Worm (Caenorhabditis elegans) whole organism, L4 larva: ENCODE measurements around the gene cyp-33C4.

Source experiments
- D1046.2 ChIP-seq: fragments of 200-800 bp; sonication (Bioruptor generic); IDR thresholded peaks from 2 replicates; pipeline ENCODE4 v1.3.6; 2022; ENCODE audit warnings: missing genetic modification characterization, missing compliant biosample characterization
- F37D6.2 ChIP-seq: sonication (generic microtip); optimal IDR thresholded peaks from 2 replicates; lab custom pipeline; 2016; ENCODE audit warnings: mild to moderate bottlenecking, missing genetic modification characterization, missing compliant biosample characterization
- Y48G9A.11 ChIP-seq: fragments of 200-800 bp; sonication (Bioruptor generic); IDR thresholded peaks from 2 replicates; pipeline ENCODE4 v1.3.6; 2022; ENCODE audit warnings: missing genetic modification reagents, missing genetic modification characterization, missing compliant biosample characterization
- ZK337.2 ChIP-seq: fragments of 200-800 bp; sonication (Bioruptor generic); IDR thresholded peaks from 2 replicates; pipeline ENCODE4 v1.3.6; 2022; ENCODE audit warnings: missing genetic modification reagents, missing genetic modification characterization, missing compliant biosample characterization
- aha-1 ChIP-seq: fragments of 150-350 bp; peaks from one replicate; lab custom pipeline; 2014; ENCODE audit warnings: missing biosample characterization, missing genetic modification characterization
- ces-1 ChIP-seq: fragments of 150-350 bp; sonication (generic microtip); optimal IDR thresholded peaks from 4 replicates; lab custom pipeline; 2014; ENCODE audit warnings: missing biosample characterization, missing genetic modification reagents, missing genetic modification characterization
- daf-12 ChIP-seq: fragments of 150-350 bp; optimal IDR thresholded peaks from 2 replicates; lab custom pipeline; 2014; ENCODE audit warnings: missing biosample characterization, missing genetic modification reagents, missing genetic modification characterization
- daf-16 ChIP-seq, 3 experiments: sonication (generic microtip); optimal IDR thresholded peaks; 2 replicates each; lab custom pipeline; 2016 to 2017; ENCODE audit warnings: missing genetic modification characterization in 3 of 3, missing genetic modification reagents in 3 of 3, mild to moderate bottlenecking in 2 of 3, missing compliant biosample characterization in 2 of 3, missing biosample characterization in 1 of 3, moderate library complexity in 1 of 3
- dmd-6 ChIP-seq: fragments of 200-800 bp; sonication (Bioruptor generic); IDR thresholded peaks from 2 replicates; pipeline ENCODE4 v1.3.6; 2022; ENCODE audit warnings: missing genetic modification reagents, missing genetic modification characterization, missing compliant biosample characterization
- duxl-1 ChIP-seq: sonication (generic microtip); optimal IDR thresholded peaks from 2 replicates; lab custom pipeline; 2016; ENCODE audit warnings: mild to moderate bottlenecking, missing genetic modification characterization, moderate library complexity, missing compliant biosample characterization; ENCODE audit not compliant: poor library complexity
- dve-1 ChIP-seq: sonication (generic microtip); optimal IDR thresholded peaks from 2 replicates; lab custom pipeline; 2017; ENCODE audit warnings: antibody characterized with exemption, mild to moderate bottlenecking, missing genetic modification characterization, missing compliant biosample characterization; ENCODE audit not compliant: insufficient read depth
- fos-1 ChIP-seq: fragments of 150-350 bp; optimal IDR thresholded peaks from 2 replicates; lab custom pipeline; 2014; ENCODE audit warnings: missing biosample characterization, missing genetic modification characterization
- hlh-11 ChIP-seq: fragments of 200-800 bp; sonication (Bioruptor generic); optimal IDR thresholded peaks from 2 replicates; lab custom pipeline; 2018; ENCODE audit warnings: mild to moderate bottlenecking, missing genetic modification characterization, missing compliant biosample characterization
- hlh-30 ChIP-seq: sonication (generic microtip); optimal IDR thresholded peaks from 2 replicates; lab custom pipeline; 2017; ENCODE audit warnings: antibody characterized with exemption, mild to moderate bottlenecking, missing genetic modification characterization, missing compliant biosample characterization; ENCODE audit not compliant: insufficient read depth
- lin-38 ChIP-seq: fragments of 200-800 bp; sonication (Bioruptor generic); IDR thresholded peaks from 2 replicates; pipeline ENCODE4 v1.3.6; 2022; ENCODE audit warnings: missing genetic modification reagents, missing genetic modification characterization, missing compliant biosample characterization
- lsy-2 ChIP-seq, 2 experiments: fragments of 150-350 bp in 1 of 2; sonication (generic microtip) in 1 of 2; optimal IDR thresholded peaks; 2 replicates each; lab custom pipeline; 2014 to 2017; ENCODE audit warnings: missing biosample characterization in 2 of 2, missing genetic modification characterization in 2 of 2
- madf-5 ChIP-seq, 2 experiments: fragments of 200-800 bp; sonication (Bioruptor generic); IDR thresholded peaks; 2 replicates each; pipeline ENCODE4 v1.3.6; 2022; ENCODE audit warnings: missing compliant biosample characterization in 2 of 2, missing genetic modification characterization in 2 of 2
- madf-9 ChIP-seq: fragments of 200-800 bp; sonication (Bioruptor generic); conservative IDR thresholded peaks from 2 replicates; pipeline ENCODE4 v1.3.6; 2022; ENCODE audit warnings: missing genetic modification reagents, missing genetic modification characterization, missing compliant biosample characterization
- mdl-1 ChIP-seq, 2 experiments: fragments of 150-350 bp in 1 of 2; sonication (generic microtip) in 1 of 2; optimal IDR thresholded peaks; 2 replicates each; lab custom pipeline; 2014 to 2017; ENCODE audit warnings: missing biosample characterization in 2 of 2, missing genetic modification characterization in 2 of 2
- mep-1 ChIP-seq: fragments of 150-350 bp; sonication (generic microtip); optimal IDR thresholded peaks from 3 replicates; lab custom pipeline; 2014; ENCODE audit warnings: missing biosample characterization, missing genetic modification characterization
- mes-2 ChIP-seq: sonication (generic microtip); optimal IDR thresholded peaks from 2 replicates; lab custom pipeline; 2016; ENCODE audit warnings: missing genotype, mild to moderate bottlenecking, missing genetic modification characterization, missing compliant biosample characterization; ENCODE audit not compliant: poor library complexity, severe bottlenecking
- mxl-3 ChIP-seq: fragments of 200-800 bp; sonication (Bioruptor generic); optimal IDR thresholded peaks from 2 replicates; lab custom pipeline; 2018; ENCODE audit warnings: mild to moderate bottlenecking, missing genetic modification characterization, missing compliant biosample characterization
- nhr-102 ChIP-seq: sonication (generic microtip); optimal IDR thresholded peaks from 2 replicates; lab custom pipeline; 2016; ENCODE audit warnings: mild to moderate bottlenecking, missing genetic modification characterization, moderate library complexity, missing compliant biosample characterization
- nhr-25 ChIP-seq: sonication (generic microtip); optimal IDR thresholded peaks from 2 replicates; lab custom pipeline; 2017; ENCODE audit warnings: missing genetic modification characterization, mild to moderate bottlenecking, missing compliant biosample characterization, antibody characterized with exemption, moderate library complexity, borderline replicate concordance; ENCODE audit not compliant: insufficient read depth
- nhr-28 ChIP-seq: fragments of 150-350 bp; optimal IDR thresholded peaks from 2 replicates; lab custom pipeline; 2014; ENCODE audit warnings: missing biosample characterization, missing genetic modification characterization
- nhr-6 ChIP-seq: fragments of 150-350 bp; optimal IDR thresholded peaks from 2 replicates; lab custom pipeline; 2014; ENCODE audit warnings: missing biosample characterization, missing genetic modification characterization
- nhr-77 ChIP-seq: fragments of 150-350 bp; optimal IDR thresholded peaks from 2 replicates; lab custom pipeline; 2014; ENCODE audit warnings: missing biosample characterization, missing genetic modification characterization
- pha-4 ChIP-seq, 2 experiments: fragments of 150-350 bp in 1 of 2; fragments of 200-800 bp in 1 of 2; sonication (Bioruptor generic) in 1 of 2; IDR thresholded peaks in 1 of 2; optimal IDR thresholded peaks in 1 of 2; 2 replicates each; pipeline versions ENCODE4 v1.3.6 to Lab custom; 2014 to 2022; ENCODE audit warnings: missing genetic modification characterization in 2 of 2, missing genetic modification reagents in 2 of 2, missing biosample characterization in 1 of 2, missing compliant biosample characterization in 1 of 2
- php-3 ChIP-seq: fragments of 200-800 bp; sonication (Bioruptor generic); IDR thresholded peaks from 2 replicates; pipeline ENCODE4 v1.3.6; 2022; ENCODE audit warnings: missing genetic modification reagents, missing genetic modification characterization, missing compliant biosample characterization
- pqm-1 ChIP-seq: sonication (generic microtip); optimal IDR thresholded peaks from 2 replicates; lab custom pipeline; 2017; ENCODE audit warnings: missing biosample characterization, missing genetic modification characterization
- rbr-2 ChIP-seq: sonication (generic microtip); optimal IDR thresholded peaks from 2 replicates; lab custom pipeline; 2016; ENCODE audit warnings: missing genotype, missing genetic modification characterization, missing compliant biosample characterization
- unc-39 ChIP-seq: sonication (generic microtip); optimal IDR thresholded peaks from 2 replicates; lab custom pipeline; 2017; ENCODE audit warnings: missing biosample characterization, missing genetic modification characterization
- unc-62 ChIP-seq, 3 experiments: fragments of 150-350 bp in 1 of 3; sonication (generic microtip); optimal IDR thresholded peaks in 2 of 3; peaks in 1 of 3; 1 replicate in 1 of 3; 2 replicates in 2 of 3; lab custom pipeline; 2014 to 2017; ENCODE audit warnings: missing biosample characterization in 3 of 3, missing genetic modification characterization in 3 of 3, missing genetic modification reagents in 3 of 3, missing genotype in 1 of 3
- ztf-11 ChIP-seq: fragments of 150-350 bp; optimal IDR thresholded peaks from 2 replicates; lab custom pipeline; 2014; ENCODE audit warnings: missing biosample characterization, missing genetic modification characterization

Gene cyp-33C4

ce11 chrV:2214428-2215038, 21.4 kb upstream of the cyp-33C4 start, which contains the start of gene nhr-184:
TSS of gene nhr-184 (minus strand) at chrV:2214478.
- no peak for TF ChIP-seq daf-16 (GFP tag; optimal IDR thresholded peaks at IDR 0.05; lab: Kevin White, UChicago)
- peak; percentile 81 for TF ChIP-seq daf-16 (tag; optimal IDR thresholded peaks at IDR 0.05; lab: Kevin White, UChicago)
- TF ChIP-seq nhr-28: peak; percentile 65
- peak; percentile 46 for TF ChIP-seq dve-1 (tag; lab: Kevin White, UChicago)
- no peak for TF ChIP-seq madf-5 (GFP tag; IDR thresholded peaks at IDR 0.05; lab: Robert Waterston, UW)
- TF ChIP-seq mes-2 (tag; lab: Kevin White, UChicago): peak; percentile 40
- TF ChIP-seq pha-4 (GFP tag; IDR thresholded peaks at IDR 0.05; lab: Robert Waterston, UW): no peak
- TF ChIP-seq pha-4 (tag; optimal IDR thresholded peaks at IDR 0.05; lab: Kevin White, UChicago): peak; percentile 45
- no peak for TF ChIP-seq nhr-77 (tag; lab: Kevin White, UChicago)
- TF ChIP-seq hlh-30 (tag; lab: Kevin White, UChicago): peak; percentile 44
- TF ChIP-seq nhr-6 (tag; lab: Kevin White, UChicago): peak; percentile 4

- TF ChIP-seq ZK337.2 (GFP tag; lab: Robert Waterston, UW) (no peak), madf-9 (no peak), fos-1 (no peak), hlh-11 (no peak), lin-38 (GFP tag; lab: Robert Waterston, UW) (no peak)
- TF ChIP-seq, all 104 proteins: peak for 0
These were observed 20.6 kb upstream of the cyp-33C4 start, which contains the start of gene nstp-8 for ce11 chrV:2215352-2215751. TSS of gene nstp-8 (plus strand) at chrV:2215652.

- 0 out of 2 replicates have a peak, but pooled peaks have one; percentile 23 for TF ChIP-seq D1046.2 (GFP tag; lab: Robert Waterston, UW)
- TF ChIP-seq madf-9: no peak
- peak; percentile 91 for TF ChIP-seq aha-1 (tag; lab: Kevin White, UChicago)
These were observed 19.0 kb upstream of the cyp-33C4 start for ce11 chrV:2216927-2217326.

ce11 chrV:2218803-2219202, 17.1 kb upstream of the cyp-33C4 start, which contains the start of gene nhr-56:
TSS of gene nhr-56 (plus strand) at chrV:2219004.
- TF ChIP-seq hlh-11: peak; percentile 81
- TF ChIP-seq unc-62 (GFP tag; optimal IDR thresholded peaks at IDR 0.05 in 1 of 2; lab: Kevin White, UChicago): no peak
- no peak for TF ChIP-seq unc-62 (tag; optimal IDR thresholded peaks at IDR 0.05; lab: Kevin White, UChicago)
- TF ChIP-seq daf-12 (tag; lab: Kevin White, UChicago): no peak
- peak in 1 of 2 experiments; percentile 49 for TF ChIP-seq mdl-1 (tag; optimal IDR thresholded peaks at IDR 0.05; lab: Kevin White, UChicago)
- TF ChIP-seq daf-16 (GFP tag; optimal IDR thresholded peaks at IDR 0.05; lab: Kevin White, UChicago): no peak
- peak; percentile 84 for TF ChIP-seq daf-16 (tag; optimal IDR thresholded peaks at IDR 0.05; lab: Kevin White, UChicago)
- no peak for TF ChIP-seq php-3 (GFP tag; lab: Robert Waterston, UW)
- peak; percentile 20 for TF ChIP-seq nhr-6 (tag; lab: Kevin White, UChicago)
- TF ChIP-seq F37D6.2: no peak
- TF ChIP-seq ztf-11 (tag; lab: Kevin White, UChicago): no peak
- peak; percentile 74 for TF ChIP-seq dmd-6 (GFP tag; lab: Robert Waterston, UW)
- peak; percentile 67 for TF ChIP-seq dve-1 (tag; lab: Kevin White, UChicago)
- peak; percentile 60 for TF ChIP-seq mes-2 (tag; lab: Kevin White, UChicago)
- peak; percentile 81 for TF ChIP-seq nhr-28
- TF ChIP-seq unc-39 (tag; lab: Kevin White, UChicago): no peak
- TF ChIP-seq madf-9: no peak
- peak; percentile 55 for TF ChIP-seq pqm-1 (tag; lab: Kevin White, UChicago)
- no peak for TF ChIP-seq Y48G9A.11
- peak; percentile 49 for TF ChIP-seq mxl-3
- no peak for TF ChIP-seq rbr-2 (tag; lab: Kevin White, UChicago)
- peak; percentile 86 for TF ChIP-seq hlh-30 (tag; lab: Kevin White, UChicago)
- TF ChIP-seq nhr-102: peak; percentile 21
- peak in 1 of 2 experiments; percentile 58 for TF ChIP-seq lsy-2 (tag; optimal IDR thresholded peaks at IDR 0.05; lab: Kevin White, UChicago)
- no peak for TF ChIP-seq ces-1 (GFP tag; lab: Kevin White, UChicago)
- no peak for TF ChIP-seq madf-5 (GFP tag; IDR thresholded peaks at IDR 0.05; lab: Robert Waterston, UW)
- 0 out of 2 replicates have a peak, but pooled peaks have one; percentile 16 for TF ChIP-seq pha-4 (GFP tag; IDR thresholded peaks at IDR 0.05; lab: Robert Waterston, UW)
- peak; percentile 75 for TF ChIP-seq pha-4 (tag; optimal IDR thresholded peaks at IDR 0.05; lab: Kevin White, UChicago)
- TF ChIP-seq mep-1 (tag; lab: Kevin White, UChicago): peak; percentile 54
- TF ChIP-seq nhr-77 (tag; lab: Kevin White, UChicago): peak; percentile 71
- TF ChIP-seq nhr-25: no peak
- peak; percentile 38 for TF ChIP-seq duxl-1 (tag; lab: Kevin White, UChicago)
